Worm (Caenorhabditis elegans) whole organism, L4 larva: ENCODE results near the gene gadr-3.

Experiments used
- ama-1 ChIP-seq: fragments of 150-350 bp; optimal IDR thresholded peaks from 2 replicates; lab custom pipeline; 2014; ENCODE audit warnings: inconsistent platforms, mixed read lengths
- egl-27 ChIP-seq: sonication (generic microtip); optimal IDR thresholded peaks from 3 replicates; lab custom pipeline; 2017; ENCODE audit warnings: missing biosample characterization, missing genetic modification reagents, missing genetic modification characterization
- hmg-1.1 ChIP-seq: fragments of 200-800 bp; sonication (Bioruptor generic); IDR thresholded peaks from 2 replicates; pipeline ENCODE4 v1.3.6; 2022; ENCODE audit warnings: missing genetic modification reagents, missing genetic modification characterization, missing compliant biosample characterization
- lin-13 ChIP-seq: fragments of 150-350 bp; optimal IDR thresholded peaks from 2 replicates; lab custom pipeline; 2014; ENCODE audit warnings: missing biosample characterization, missing genetic modification reagents, missing genetic modification characterization
- snpc-4 ChIP-seq: fragments of 150-350 bp; optimal IDR thresholded peaks from 2 replicates; lab custom pipeline; 2014; ENCODE audit warnings: missing biosample characterization, missing genetic modification characterization
- zfp-2 ChIP-seq: sonication (generic microtip); optimal IDR thresholded peaks from 2 replicates; lab custom pipeline; 2016; ENCODE audit warnings: mild to moderate bottlenecking, missing genetic modification characterization, missing compliant biosample characterization

ce11 chrIII:6311452-6311851, 25.7 kb upstream of the gadr-3 start:
- TF ChIP-seq lin-13 (GFP tag; lab: Kevin White, UChicago) (no peak), egl-27 (no peak), ama-1 (lab: Kevin White, UChicago) (no peak), snpc-4 (tag; lab: Kevin White, UChicago) (no peak), zfp-2 (tag; lab: Kevin White, UChicago) (no peak), hmg-1.1 (GFP tag; lab: Robert Waterston, UW) (no peak)
